Worm (Caenorhabditis elegans): ENCODE data around the gene syx-16.

- no peak for TF ChIP-seq elt-3 (tag; optimal IDR thresholded peaks at IDR 0.05)
- no peak for TF ChIP-seq aly-2 (tag; optimal IDR thresholded peaks at IDR 0.05)
- no peak for TF ChIP-seq blmp-1 (tag; optimal IDR thresholded peaks at IDR 0.05; ENCODE audit: insufficient read depth)
- no peak for TF ChIP-seq unc-55 (GFP tag; optimal IDR thresholded peaks at IDR 0.05)
- no peak for TF ChIP-seq R02D3.7 (tag; optimal IDR thresholded peaks at IDR 0.05)
- TF ChIP-seq elt-1 (tag; optimal IDR thresholded peaks at IDR 0.05) = no peak
- no peak for TF ChIP-seq ceh-82 (tag; optimal IDR thresholded peaks at IDR 0.05)
- no peak for TF ChIP-seq lin-39 (tag; optimal IDR thresholded peaks at IDR 0.05)
- TF ChIP-seq lin-13 (GFP tag; optimal IDR thresholded peaks at IDR 0.05) = no peak
- no peak for TF ChIP-seq nhr-25 (tag; optimal IDR thresholded peaks at IDR 0.05)
- no peak for TF ChIP-seq nhr-237 (tag; optimal IDR thresholded peaks at IDR 0.05)
- TF ChIP-seq zag-1 (tag; optimal IDR thresholded peaks at IDR 0.05) = no peak
- no peak for TF ChIP-seq snpc-4 (tag; optimal IDR thresholded peaks at IDR 0.05)
Measured at ce11 chrIII:5169699-5170098, 39.2 kb downstream of the syx-16 start, which contains the start of gene ulp-1.
